Worm (Caenorhabditis elegans): ENCODE measurements around the gene nhr-211.

DNA sequence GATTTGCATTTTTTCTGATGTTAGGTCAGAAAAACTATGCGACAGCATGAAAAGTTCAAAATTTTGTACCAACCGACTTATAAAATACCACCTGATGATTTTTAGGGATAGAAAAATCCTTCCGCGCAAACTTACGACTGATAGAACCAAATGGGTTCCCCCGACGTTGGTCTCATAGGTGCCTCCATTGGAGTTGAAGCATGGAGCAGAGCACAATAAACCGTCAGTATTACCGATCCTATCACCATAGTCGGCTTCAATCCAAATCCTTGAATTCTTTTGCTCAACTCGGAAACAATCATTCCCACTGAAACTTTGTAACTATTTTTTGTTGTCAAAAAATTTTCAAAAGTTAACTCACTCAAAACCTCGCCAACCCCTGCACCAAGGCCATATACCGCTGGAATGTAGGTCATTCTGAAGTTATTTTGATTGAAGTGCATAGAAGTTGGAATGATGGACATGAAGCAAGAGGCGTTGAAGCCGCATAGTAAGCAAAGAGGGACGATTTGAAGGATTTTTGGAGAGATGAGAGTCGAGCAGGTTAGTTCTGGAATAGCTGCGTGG lies 47.5 kb upstream of the nhr-211 start:
- no peak for TF ChIP-seq ref-1 (GFP tag; conservative IDR thresholded peaks at IDR 0.05)
- TF ChIP-seq klf-2 (GFP tag; conservative IDR thresholded peaks at IDR 0.05) = no peak
- no peak for TF ChIP-seq tab-1 (GFP tag; IDR thresholded peaks at IDR 0.05)
- no peak for TF ChIP-seq ztf-23 (GFP tag; IDR thresholded peaks at IDR 0.05)
- no peak for TF ChIP-seq ztf-29 (GFP tag; IDR thresholded peaks at IDR 0.05)
- no peak for TF ChIP-seq T22C8.4 (GFP tag; IDR thresholded peaks at IDR 0.05)
- TF ChIP-seq flt-1 (GFP tag; IDR thresholded peaks at IDR 0.05) = no peak

All from whole organism, midembryonic.